Fruit fly (Drosophila melanogaster): ENCODE data around the gene Mulk.
A peak's percentile ranks its signal among the peaks of the same experiment; 100 is the strongest.

Gene Mulk

DNA sequence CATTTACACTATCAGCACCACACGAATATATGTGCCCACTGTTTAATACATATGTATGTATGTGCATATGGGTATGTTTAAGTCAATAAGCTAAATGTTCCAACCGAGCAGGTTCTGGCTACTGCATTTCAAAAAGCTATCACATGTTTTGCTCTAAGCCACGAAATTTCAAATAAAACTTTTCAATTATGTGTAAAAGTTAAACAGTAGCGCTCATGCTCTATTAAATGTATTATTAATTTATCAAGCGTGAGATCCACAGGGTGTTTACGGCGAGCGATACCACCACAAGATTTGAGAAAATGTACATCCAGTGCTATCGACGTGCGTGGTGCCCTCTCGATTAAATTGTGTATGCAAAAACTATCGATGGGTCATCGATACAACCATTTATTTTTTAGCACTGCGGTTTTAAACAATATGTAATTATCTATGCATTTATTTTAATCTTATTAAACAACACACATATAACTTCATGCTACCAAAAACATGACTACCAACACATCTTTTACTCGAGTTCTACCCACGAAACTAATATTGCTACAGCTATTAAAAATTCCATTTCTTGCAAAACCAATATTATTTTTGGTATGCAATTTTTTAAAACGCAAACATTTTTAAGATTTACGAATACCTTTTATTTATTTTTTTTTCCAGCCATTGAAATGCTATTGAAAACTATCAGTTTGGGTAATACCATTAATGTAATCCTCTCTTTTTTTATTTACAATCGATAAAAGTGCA, 8.9 kb upstream of the Mulk start, which contains the start of gene Pten (continued):
- TF ChIP-seq nerfin-1 (tag; optimal IDR thresholded peaks at IDR 0.05) (peak; percentile 48), usp (GFP tag; optimal IDR thresholded peaks at IDR 0.05) (no peak), Mad (GFP tag; optimal IDR thresholded peaks at IDR 0.05) (peak; percentile 43), abd-A (tag; optimal IDR thresholded peaks at IDR 0.05) (no peak), bbx (GFP tag; IDR thresholded peaks at IDR 0.05; ENCODE audit: partially characterized antibody) (peak; percentile 89), Ets97D (GFP tag; optimal IDR thresholded peaks at IDR 0.05) (peak; percentile 69), CG14667 (GFP tag; IDR thresholded peaks at IDR 0.05) (no peak; the same call in 1 of the 2 replicates), Asciz (GFP tag; optimal IDR thresholded peaks at IDR 0.05) (no peak), ap (GFP tag; IDR thresholded peaks at IDR 0.05) (no peak; the same call in 1 of the 2 replicates), CG10654 (GFP tag; optimal IDR thresholded peaks at IDR 0.05) (peak; percentile 62), fd3F (GFP tag; optimal IDR thresholded peaks at IDR 0.05) (peak; percentile 42), Stat92E (GFP tag; optimal IDR thresholded peaks at IDR 0.05) (no peak), CG15011 (GFP tag; optimal IDR thresholded peaks at IDR 0.05) (no peak), CG3065 (GFP tag; optimal IDR thresholded peaks at IDR 0.05) (peak; percentile 7), gsb (GFP tag; IDR thresholded peaks at IDR 0.05) (no peak), gcm (GFP tag; optimal IDR thresholded peaks at IDR 0.05) (no peak), Dll (GFP tag; IDR thresholded peaks at IDR 0.05; ENCODE audit: partially characterized antibody) (peak; percentile 84), ssp (GFP tag; IDR thresholded peaks at IDR 0.05) (peak; percentile 81), Blimp-1 (GFP tag; optimal IDR thresholded peaks at IDR 0.05) (no peak), MTF-1 (GFP tag; optimal IDR thresholded peaks at IDR 0.05; ENCODE audit: borderline replicate concordance) (no peak), CG17186 (GFP tag; optimal IDR thresholded peaks at IDR 0.05) (peak; percentile 44), CG2116 (GFP tag; optimal IDR thresholded peaks at IDR 0.05) (peak; percentile 77), tll (GFP tag; optimal IDR thresholded peaks at IDR 0.05) (peak in 1 of 2 experiments; percentile 52), kah (GFP tag; optimal IDR thresholded peaks at IDR 0.05) (peak; percentile 83), tin (GFP tag; optimal IDR thresholded peaks at IDR 0.05) (peak; percentile 50), tap (tag; optimal IDR thresholded peaks at IDR 0.05) (no peak), Dref (GFP tag; IDR thresholded peaks at IDR 0.05) (peak; percentile 97), CG3995 (GFP tag; optimal IDR thresholded peaks at IDR 0.05) (peak; percentile 5), Adf1 (GFP tag; IDR thresholded peaks at IDR 0.05) (no peak), ewg (GFP tag; optimal IDR thresholded peaks at IDR 0.05) (no peak), Camta (GFP tag; optimal IDR thresholded peaks at IDR 0.05) (peak; percentile 78), Abd-B (GFP tag; optimal IDR thresholded peaks at IDR 0.05) (no peak), fru (optimal IDR thresholded peaks at IDR 0.05) (no peak), az2 (GFP tag; optimal IDR thresholded peaks at IDR 0.05) (peak; percentile 62), onecut (GFP tag; IDR thresholded peaks at IDR 0.05) (no peak; the same call in 1 of the 2 replicates), CG11456 (GFP tag; IDR thresholded peaks at IDR 0.05) (no peak), CG18619 (GFP tag; optimal IDR thresholded peaks at IDR 0.05) (no peak), CG9797 (GFP tag; optimal IDR thresholded peaks at IDR 0.05) (no peak), CG30403 (GFP tag; optimal IDR thresholded peaks at IDR 0.05) (peak; percentile 79), CG17328 (GFP tag; IDR thresholded peaks at IDR 0.05) (peak; percentile 44; the same call in 1 of the 2 replicates), CG31388 (GFP tag; optimal IDR thresholded peaks at IDR 0.05) (no peak), Dp (GFP tag; optimal IDR thresholded peaks at IDR 0.05) (peak; percentile 28), CG10274 (GFP tag; optimal IDR thresholded peaks at IDR 0.05) (peak; percentile 28), CG9609 (GFP tag; optimal IDR thresholded peaks at IDR 0.05) (peak; percentile 16), Aef1 (GFP tag; IDR thresholded peaks at IDR 0.05) (no peak; the same call in 2 of the 3 replicates), CG17568 (GFP tag; optimal IDR thresholded peaks at IDR 0.05) (no peak), CG3847 (GFP tag; IDR thresholded peaks at IDR 0.05) (no peak), sug (tag; optimal IDR thresholded peaks at IDR 0.05) (peak; percentile 57), CG14441 (GFP tag; IDR thresholded peaks at IDR 0.05) (no peak)

Data from whole organism, embryonic.